Worm (Caenorhabditis elegans) whole organism, young adult: ENCODE measurements around the gene F21D5.3.

Experiments
- C06A6.2 ChIP-seq: fragments of 200-800 bp; sonication (Bioruptor generic); conservative IDR thresholded peaks from 2 replicates; pipeline ENCODE4 v1.3.6; 2022; ENCODE audit warnings: missing genetic modification characterization, missing compliant biosample characterization
- ceh-40 ChIP-seq: fragments of 200-800 bp; sonication (Bioruptor generic); IDR thresholded peaks from 2 replicates; pipeline ENCODE4 v1.3.6; 2022; ENCODE audit warnings: missing genetic modification characterization, missing compliant biosample characterization
- ceh-58 ChIP-seq: fragments of 200-800 bp; sonication (Bioruptor generic); IDR thresholded peaks from 2 replicates; pipeline ENCODE4 v1.3.6; 2022; ENCODE audit warnings: missing genetic modification characterization, missing compliant biosample characterization
- die-1 ChIP-seq: sonication (generic microtip); optimal IDR thresholded peaks from 2 replicates; lab custom pipeline; 2016; ENCODE audit warnings: missing genotype, mild to moderate bottlenecking, missing genetic modification characterization, missing compliant biosample characterization
- nfyb-1 ChIP-seq: fragments of 200-800 bp; sonication (Bioruptor generic); IDR thresholded peaks from 2 replicates; pipeline ENCODE4 v1.3.6; 2022; ENCODE audit warnings: missing genetic modification reagents, missing genetic modification characterization, missing compliant biosample characterization
- nhr-80 ChIP-seq: sonication (generic microtip); optimal IDR thresholded peaks from 2 replicates; lab custom pipeline; 2016; ENCODE audit warnings: missing genetic modification characterization, missing compliant biosample characterization
- pha-4 ChIP-seq: fragments of 150-350 bp; sonication (generic microtip); optimal IDR thresholded peaks from 2 replicates; lab custom pipeline; 2014; ENCODE audit warnings: missing biosample characterization, missing genetic modification reagents, missing genetic modification characterization
- rec-8 ChIP-seq, 2 experiments: sonication (generic microtip); optimal IDR thresholded peaks; 2 replicates each; lab custom pipeline; 2016; ENCODE audit warnings: mild to moderate bottlenecking in 2 of 2, missing genetic modification characterization in 2 of 2, missing genetic modification reagents in 2 of 2, missing genotype in 2 of 2, missing biosample characterization in 1 of 2, missing compliant biosample characterization in 1 of 2, moderate library complexity in 1 of 2
- ztf-25 ChIP-seq: fragments of 200-800 bp; sonication (Bioruptor generic); IDR thresholded peaks from 2 replicates; pipeline ENCODE4 v1.3.6; 2022; ENCODE audit warnings: missing genetic modification reagents, missing genetic modification characterization, missing compliant biosample characterization

DNA sequence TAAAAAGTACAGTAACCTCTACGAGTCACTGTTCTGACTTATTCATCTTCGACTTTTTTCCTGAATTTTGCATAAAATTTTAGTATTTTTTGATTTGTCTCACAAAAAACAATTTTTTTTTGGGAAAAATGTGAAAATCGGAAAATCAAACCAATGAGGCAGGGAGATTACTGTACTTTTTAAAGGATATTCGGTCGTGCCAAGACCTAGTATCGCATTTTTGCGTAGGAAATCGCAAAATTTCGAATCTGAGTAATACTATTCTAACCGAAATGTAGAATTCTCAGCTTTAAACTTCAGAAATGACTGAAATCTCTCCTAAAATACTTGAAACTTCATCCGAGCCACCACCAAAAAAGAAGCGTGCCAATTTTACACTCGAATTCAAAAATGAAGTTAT is 7.2 kb downstream of the F21D5.3 start, which contains the start of gene F21D5.4:
- no peak for TF ChIP-seq C06A6.2 (GFP tag; lab: Robert Waterston, UW)
- no peak for TF ChIP-seq pha-4
- no peak for TF ChIP-seq nhr-80
- TF ChIP-seq die-1 (tag; lab: Kevin White, UChicago) = no peak
- no peak for TF ChIP-seq ceh-58 (GFP tag; lab: Robert Waterston, UW)
- TF ChIP-seq rec-8 (tag; optimal IDR thresholded peaks at IDR 0.05; lab: Kevin White, UChicago) = no peak
- no peak for TF ChIP-seq ceh-40 (GFP tag; lab: Robert Waterston, UW)
- no peak for TF ChIP-seq ztf-25 (GFP tag; lab: Robert Waterston, UW)
- no peak for TF ChIP-seq nfyb-1 (GFP tag; lab: Robert Waterston, UW)
